Worm (Caenorhabditis elegans) whole organism, L4 larva: ENCODE data around the gene T07A9.15.
"Not testable (repeated sequence)": the region's sequence is repeated elsewhere in the genome, so short reads cannot be mapped to it uniquely, and the experiment has no call there.

Experiments
- D1046.2 ChIP-seq: fragments of 200-800 bp; sonication (Bioruptor generic); IDR thresholded peaks from 2 replicates; pipeline ENCODE4 v1.3.6; 2022; ENCODE audit warnings: missing genetic modification characterization, missing compliant biosample characterization
- F37D6.2 ChIP-seq: sonication (generic microtip); optimal IDR thresholded peaks from 2 replicates; lab custom pipeline; 2016; ENCODE audit warnings: mild to moderate bottlenecking, missing genetic modification characterization, missing compliant biosample characterization
- F49E8.2 ChIP-seq: sonication (generic microtip); optimal IDR thresholded peaks from 2 replicates; lab custom pipeline; 2016; ENCODE audit warnings: missing compliant biosample characterization, mild to moderate bottlenecking, missing genetic modification characterization, borderline replicate concordance
- T20F7.1 ChIP-seq: fragments of 200-800 bp; sonication (Bioruptor generic); optimal IDR thresholded peaks from 2 replicates; lab custom pipeline; 2018; ENCODE audit warnings: mild to moderate bottlenecking, missing genetic modification characterization, missing compliant biosample characterization
- T26A8.4 ChIP-seq: fragments of 200-800 bp; sonication (Bioruptor generic); IDR thresholded peaks from 2 replicates; pipeline ENCODE4 v1.3.6; 2022; ENCODE audit warnings: missing genetic modification characterization, missing compliant biosample characterization
- Y48G9A.11 ChIP-seq: fragments of 200-800 bp; sonication (Bioruptor generic); IDR thresholded peaks from 2 replicates; pipeline ENCODE4 v1.3.6; 2022; ENCODE audit warnings: missing genetic modification reagents, missing genetic modification characterization, missing compliant biosample characterization
- aha-1 ChIP-seq: fragments of 150-350 bp; peaks from one replicate; lab custom pipeline; 2014; ENCODE audit warnings: missing biosample characterization, missing genetic modification characterization
- ces-1 ChIP-seq: fragments of 150-350 bp; sonication (generic microtip); optimal IDR thresholded peaks from 4 replicates; lab custom pipeline; 2014; ENCODE audit warnings: missing biosample characterization, missing genetic modification reagents, missing genetic modification characterization
- ctbp-1 ChIP-seq: fragments of 200-800 bp; sonication (Bioruptor generic); IDR thresholded peaks from 2 replicates; pipeline ENCODE4 v1.3.6; 2022; ENCODE audit warnings: missing genetic modification reagents, missing genetic modification characterization, missing compliant biosample characterization
- daf-19 ChIP-seq: fragments of 200-800 bp; sonication (Bioruptor generic); conservative IDR thresholded peaks from 2 replicates; pipeline ENCODE4 v1.3.6; 2022; ENCODE audit warnings: missing genetic modification characterization, missing compliant biosample characterization
- dmd-8 ChIP-seq: fragments of 200-800 bp; sonication (Bioruptor generic); IDR thresholded peaks from 2 replicates; pipeline ENCODE4 v1.3.6; 2022; ENCODE audit warnings: missing genetic modification characterization, missing compliant biosample characterization
- dpl-1 ChIP-seq: fragments of 150-350 bp; optimal IDR thresholded peaks from 2 replicates; lab custom pipeline; 2014; ENCODE audit warnings: missing biosample characterization, missing genetic modification reagents, missing genetic modification characterization
- duxl-1 ChIP-seq: sonication (generic microtip); optimal IDR thresholded peaks from 2 replicates; lab custom pipeline; 2016; ENCODE audit warnings: mild to moderate bottlenecking, missing genetic modification characterization, moderate library complexity, missing compliant biosample characterization; ENCODE audit not compliant: poor library complexity
- dve-1 ChIP-seq: sonication (generic microtip); optimal IDR thresholded peaks from 2 replicates; lab custom pipeline; 2017; ENCODE audit warnings: antibody characterized with exemption, mild to moderate bottlenecking, missing genetic modification characterization, missing compliant biosample characterization; ENCODE audit not compliant: insufficient read depth
- hif-1 ChIP-seq, 2 experiments: sonication (generic microtip); optimal IDR thresholded peaks; 2 replicates each; lab custom pipeline; 2016 to 2017; ENCODE audit warnings: missing compliant biosample characterization in 2 of 2, missing genetic modification characterization in 2 of 2, missing genetic modification reagents in 2 of 2, missing genotype in 2 of 2, mild to moderate bottlenecking in 1 of 2
- hlh-30 ChIP-seq: sonication (generic microtip); optimal IDR thresholded peaks from 2 replicates; lab custom pipeline; 2017; ENCODE audit warnings: antibody characterized with exemption, mild to moderate bottlenecking, missing genetic modification characterization, missing compliant biosample characterization; ENCODE audit not compliant: insufficient read depth
- hmg-1.1 ChIP-seq: fragments of 200-800 bp; sonication (Bioruptor generic); IDR thresholded peaks from 2 replicates; pipeline ENCODE4 v1.3.6; 2022; ENCODE audit warnings: missing genetic modification reagents, missing genetic modification characterization, missing compliant biosample characterization
- jun-1 ChIP-seq: fragments of 150-350 bp; optimal IDR thresholded peaks from 2 replicates; lab custom pipeline; 2014; ENCODE audit warnings: missing biosample characterization, missing genetic modification reagents, missing genetic modification characterization
- lin-1 ChIP-seq: fragments of 200-800 bp; sonication (Bioruptor generic); IDR thresholded peaks from 2 replicates; pipeline ENCODE4 v1.3.6; 2022; ENCODE audit warnings: missing genetic modification reagents, missing genetic modification characterization, missing compliant biosample characterization
- lin-15B ChIP-seq: fragments of 150-350 bp; sonication (generic microtip); optimal IDR thresholded peaks from 3 replicates; lab custom pipeline; 2014; ENCODE audit warnings: missing biosample characterization, missing genetic modification characterization
- lin-29 ChIP-seq: fragments of 200-800 bp; sonication (Bioruptor generic); IDR thresholded peaks from 2 replicates; pipeline ENCODE4 v1.3.6; 2022; ENCODE audit warnings: missing genetic modification reagents, missing genetic modification characterization, missing compliant biosample characterization
- lir-3 ChIP-seq: sonication (generic microtip); optimal IDR thresholded peaks from 2 replicates; lab custom pipeline; 2016; ENCODE audit warnings: mild to moderate bottlenecking, missing genetic modification characterization, missing compliant biosample characterization
- lsy-2 ChIP-seq, 2 experiments: fragments of 150-350 bp in 1 of 2; sonication (generic microtip) in 1 of 2; optimal IDR thresholded peaks; 2 replicates each; lab custom pipeline; 2014 to 2017; ENCODE audit warnings: missing biosample characterization in 2 of 2, missing genetic modification characterization in 2 of 2
- madf-5 ChIP-seq, 2 experiments: fragments of 200-800 bp; sonication (Bioruptor generic); IDR thresholded peaks; 2 replicates each; pipeline ENCODE4 v1.3.6; 2022; ENCODE audit warnings: missing compliant biosample characterization in 2 of 2, missing genetic modification characterization in 2 of 2
- madf-9 ChIP-seq: fragments of 200-800 bp; sonication (Bioruptor generic); conservative IDR thresholded peaks from 2 replicates; pipeline ENCODE4 v1.3.6; 2022; ENCODE audit warnings: missing genetic modification reagents, missing genetic modification characterization, missing compliant biosample characterization
- mdt-29 ChIP-seq: fragments of 200-800 bp; sonication (Bioruptor generic); IDR thresholded peaks from 2 replicates; pipeline ENCODE4 v1.3.6; 2022; ENCODE audit warnings: missing genetic modification reagents, missing genetic modification characterization, missing compliant biosample characterization
- mes-2 ChIP-seq: sonication (generic microtip); optimal IDR thresholded peaks from 2 replicates; lab custom pipeline; 2016; ENCODE audit warnings: missing genotype, mild to moderate bottlenecking, missing genetic modification characterization, missing compliant biosample characterization; ENCODE audit not compliant: poor library complexity, severe bottlenecking
- nhr-11 ChIP-seq: fragments of 150-350 bp; optimal IDR thresholded peaks from 2 replicates; lab custom pipeline; 2014; ENCODE audit warnings: missing biosample characterization, missing genetic modification characterization
- nhr-237 ChIP-seq: sonication (generic microtip); optimal IDR thresholded peaks from 2 replicates; lab custom pipeline; 2017; ENCODE audit warnings: missing biosample characterization, missing genetic modification characterization
- nhr-28 ChIP-seq: fragments of 150-350 bp; optimal IDR thresholded peaks from 2 replicates; lab custom pipeline; 2014; ENCODE audit warnings: missing biosample characterization, missing genetic modification characterization
- nhr-41 ChIP-seq: fragments of 200-800 bp; sonication (Bioruptor generic); IDR thresholded peaks from 2 replicates; pipeline ENCODE4 v1.3.6; 2022; ENCODE audit warnings: missing genetic modification reagents, missing genetic modification characterization, missing compliant biosample characterization
- nhr-42 ChIP-seq: fragments of 200-800 bp; sonication (Bioruptor generic); IDR thresholded peaks from 2 replicates; pipeline ENCODE4 v1.3.6; 2022; ENCODE audit warnings: missing genetic modification characterization, missing compliant biosample characterization
- nhr-77 ChIP-seq: fragments of 150-350 bp; optimal IDR thresholded peaks from 2 replicates; lab custom pipeline; 2014; ENCODE audit warnings: missing biosample characterization, missing genetic modification characterization
- pha-4 ChIP-seq, 2 experiments: fragments of 150-350 bp in 1 of 2; fragments of 200-800 bp in 1 of 2; sonication (Bioruptor generic) in 1 of 2; IDR thresholded peaks in 1 of 2; optimal IDR thresholded peaks in 1 of 2; 2 replicates each; pipeline versions ENCODE4 v1.3.6 to Lab custom; 2014 to 2022; ENCODE audit warnings: missing genetic modification characterization in 2 of 2, missing genetic modification reagents in 2 of 2, missing biosample characterization in 1 of 2, missing compliant biosample characterization in 1 of 2
- php-3 ChIP-seq: fragments of 200-800 bp; sonication (Bioruptor generic); IDR thresholded peaks from 2 replicates; pipeline ENCODE4 v1.3.6; 2022; ENCODE audit warnings: missing genetic modification reagents, missing genetic modification characterization, missing compliant biosample characterization
- pqm-1 ChIP-seq: sonication (generic microtip); optimal IDR thresholded peaks from 2 replicates; lab custom pipeline; 2017; ENCODE audit warnings: missing biosample characterization, missing genetic modification characterization
- set-16 ChIP-seq: fragments of 200-800 bp; sonication (Bioruptor generic); IDR thresholded peaks from 2 replicates; pipeline ENCODE4 v1.3.6; 2022; ENCODE audit warnings: missing genetic modification reagents, missing genetic modification characterization, missing compliant biosample characterization
- snpc-1.2 ChIP-seq: fragments of 200-800 bp; sonication (Bioruptor generic); IDR thresholded peaks from 2 replicates; pipeline ENCODE4 v1.3.6; 2022; ENCODE audit warnings: missing genetic modification reagents, missing genetic modification characterization, missing compliant biosample characterization
- spr-1 ChIP-seq: sonication (generic microtip); optimal IDR thresholded peaks from 2 replicates; lab custom pipeline; 2016; ENCODE audit warnings: mild to moderate bottlenecking, missing genetic modification characterization, missing compliant biosample characterization
- tag-97 ChIP-seq: fragments of 200-800 bp; sonication (Bioruptor generic); IDR thresholded peaks from 2 replicates; pipeline ENCODE4 v1.3.6; 2022; ENCODE audit warnings: missing genetic modification characterization, missing compliant biosample characterization
- tra-1 ChIP-seq: fragments of 200-800 bp; sonication (Bioruptor generic); IDR thresholded peaks from 2 replicates; pipeline ENCODE4 v1.3.6; 2022; ENCODE audit warnings: missing genetic modification reagents, missing genetic modification characterization, missing compliant biosample characterization
- unc-130 ChIP-seq: sonication (generic microtip); optimal IDR thresholded peaks from 2 replicates; lab custom pipeline; 2016; ENCODE audit warnings: missing genetic modification reagents, missing genetic modification characterization, missing compliant biosample characterization
- unc-62 ChIP-seq, 3 experiments: fragments of 150-350 bp in 1 of 3; sonication (generic microtip); optimal IDR thresholded peaks in 2 of 3; peaks in 1 of 3; 1 replicate in 1 of 3; 2 replicates in 2 of 3; lab custom pipeline; 2014 to 2017; ENCODE audit warnings: missing biosample characterization in 3 of 3, missing genetic modification characterization in 3 of 3, missing genetic modification reagents in 3 of 3, missing genotype in 1 of 3
- zfp-2 ChIP-seq: sonication (generic microtip); optimal IDR thresholded peaks from 2 replicates; lab custom pipeline; 2016; ENCODE audit warnings: mild to moderate bottlenecking, missing genetic modification characterization, missing compliant biosample characterization
- zfp-3 ChIP-seq: fragments of 200-800 bp; sonication (Bioruptor generic); conservative IDR thresholded peaks from 2 replicates; pipeline ENCODE4 v1.3.6; 2022; ENCODE audit warnings: missing genetic modification reagents, missing genetic modification characterization, missing compliant biosample characterization
- zip-2 ChIP-seq: fragments of 150-350 bp; optimal IDR thresholded peaks from 2 replicates; lab custom pipeline; 2014; ENCODE audit warnings: missing biosample characterization, missing genetic modification characterization

T07A9.15 gene

DNA sequence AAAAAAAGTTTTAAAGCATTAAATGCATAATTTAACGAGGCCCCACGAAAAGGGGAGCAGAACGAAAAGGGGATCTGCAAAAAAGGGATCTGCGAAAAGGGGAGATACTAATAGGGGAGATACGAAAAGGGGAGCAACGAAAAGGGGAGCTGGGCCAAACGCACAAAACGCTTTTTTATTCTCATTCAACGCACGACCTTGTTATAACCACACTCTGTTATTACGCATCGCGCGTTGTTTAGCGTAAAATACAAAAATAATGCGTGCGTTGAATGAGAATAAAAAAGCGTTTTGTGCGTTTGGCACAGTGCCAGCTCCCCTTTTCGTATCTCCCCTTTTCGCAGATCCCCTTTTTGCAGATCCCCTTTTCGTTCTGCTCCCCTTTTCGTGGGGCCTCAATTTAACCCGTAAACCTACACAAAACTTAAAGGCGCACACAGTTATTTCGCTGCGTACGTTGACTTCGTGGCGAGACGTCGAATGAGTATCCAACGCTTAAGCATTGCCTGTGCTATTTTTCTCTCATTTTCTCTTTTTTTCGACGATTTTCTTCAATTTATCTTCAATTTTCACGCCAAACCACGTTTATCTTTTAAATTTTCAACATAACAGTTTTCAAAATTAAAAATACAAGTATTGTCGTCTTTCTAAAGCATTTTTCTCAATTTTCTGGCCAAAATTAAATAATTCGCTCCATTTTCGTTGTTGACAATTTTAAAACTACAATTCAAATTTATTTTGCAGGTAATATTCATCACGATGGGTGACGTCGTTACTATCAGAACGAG, 8.0 kb downstream of the T07A9.15 start, which contains the start of gene rps-24 (continued):
- TF ChIP-seq unc-62 (GFP tag; optimal IDR thresholded peaks at IDR 0.05 in 1 of 2; lab: Kevin White, UChicago) (peak in 1 of 2 experiments; percentile 94), daf-19 (GFP tag; lab: Robert Waterston, UW) (peak; percentile 52; the same call in 1 of the 2 replicates), unc-130 (GFP tag; lab: Kevin White, UChicago) (peak; percentile 97), nhr-77 (tag; lab: Kevin White, UChicago) (peak; percentile 94), dve-1 (peak; percentile 75), zfp-3 (peak; percentile 95), nhr-237 (tag; lab: Kevin White, UChicago) (peak; percentile 19), pha-4 (GFP tag; IDR thresholded peaks at IDR 0.05; lab: Robert Waterston, UW) (peak; percentile 92), pha-4 (tag; optimal IDR thresholded peaks at IDR 0.05; lab: Kevin White, UChicago) (peak; percentile 38), dpl-1 (peak; percentile 59), lin-29 (peak; percentile 70; the same call in 1 of the 2 replicates), nhr-42 (peak; percentile 92), nhr-11 (peak; percentile 88), tra-1 (GFP tag; lab: Robert Waterston, UW) (peak; percentile 96), lin-15B (peak; percentile 45), hlh-30 (tag; lab: Kevin White, UChicago) (peak; percentile 79), lsy-2 (tag; optimal IDR thresholded peaks at IDR 0.05; lab: Kevin White, UChicago) (peak; percentile 88 to 94), T26A8.4 (peak; percentile 94), madf-5 (GFP tag; IDR thresholded peaks at IDR 0.05; lab: Robert Waterston, UW) (peak; percentile 71 to 93; a peak in 3 of 4 replicates), dmd-8 (peak; percentile 71; the same call in 1 of the 2 replicates), lin-1 (GFP tag; lab: Robert Waterston, UW) (peak; percentile 81; the same call in 1 of the 2 replicates), tag-97 (GFP tag; lab: Robert Waterston, UW) (peak; percentile 89), snpc-1.2 (GFP tag; lab: Robert Waterston, UW) (peak; percentile 88), T20F7.1 (peak; percentile 88), mdt-29 (GFP tag; lab: Robert Waterston, UW) (peak; percentile 92), ctbp-1 (peak; percentile 97), D1046.2 (GFP tag; lab: Robert Waterston, UW) (peak; percentile 93), jun-1 (tag; lab: Kevin White, UChicago) (peak; percentile 7), duxl-1 (tag; lab: Kevin White, UChicago) (peak; percentile 57), Y48G9A.11 (GFP tag; lab: Robert Waterston, UW) (peak; percentile 91), lir-3 (tag; lab: Kevin White, UChicago) (peak; percentile 23), hif-1 (tag; optimal IDR thresholded peaks at IDR 0.05; lab: Kevin White, UChicago) (peak in 1 of 2 experiments; percentile 94), mes-2 (tag; lab: Kevin White, UChicago) (peak; percentile 98), php-3 (GFP tag; lab: Robert Waterston, UW) (peak; percentile 72; the same call in 1 of the 2 replicates), zip-2 (peak; percentile 7), nhr-41 (GFP tag; lab: Robert Waterston, UW) (peak; percentile 60), F49E8.2 (tag; lab: Kevin White, UChicago) (peak; percentile 74), pqm-1 (tag; lab: Kevin White, UChicago) (peak; percentile 5), madf-9 (GFP tag; lab: Robert Waterston, UW) (peak; percentile 95), set-16 (peak; percentile 60; the same call in 1 of the 2 replicates), F37D6.2 (tag; lab: Kevin White, UChicago) (peak; percentile 88), spr-1 (tag; lab: Kevin White, UChicago) (peak; percentile 81), ces-1 (GFP tag; lab: Kevin White, UChicago) (peak; percentile 31), hmg-1.1 (GFP tag; lab: Robert Waterston, UW) (peak; percentile 97), aha-1 (tag; lab: Kevin White, UChicago) (peak; percentile 80), nhr-28 (peak; percentile 63), zfp-2 (peak; percentile 78)
- not testable (repeated sequence) for TF ChIP-seq unc-62 (tag; optimal IDR thresholded peaks at IDR 0.05; lab: Kevin White, UChicago)
